Worm (Caenorhabditis elegans): ENCODE results near the gene C23G10.7.
A peak's percentile ranks its signal among the peaks of the same experiment; 100 is the strongest.

Gene C23G10.7

ce11 chrIII:6206161-6206853, 8.1 kb upstream of the C23G10.7 start, which contains the start of the genes sna-3 and rps-3:
TSS of gene sna-3 (minus strand) at chrIII:6206211.
TSS of gene rps-3 (plus strand) at chrIII:6206803.
- peak; percentile 62 for TF ChIP-seq R02D3.7 (tag; optimal IDR thresholded peaks at IDR 0.05)
- no peak for TF ChIP-seq aly-2 (tag; optimal IDR thresholded peaks at IDR 0.05)
- TF ChIP-seq daf-12 (tag; optimal IDR thresholded peaks at IDR 0.05), result no peak
- peak; percentile 84 for TF ChIP-seq lin-15B (tag; optimal IDR thresholded peaks at IDR 0.05)
- peak; percentile 40 for TF ChIP-seq ama-1 (optimal IDR thresholded peaks at IDR 0.05)
- peak; percentile 73 for TF ChIP-seq hmg-11 (tag; optimal IDR thresholded peaks at IDR 0.05)
- TF ChIP-seq nhr-76 (tag; optimal IDR thresholded peaks at IDR 0.05), result no peak
- no peak for TF ChIP-seq nhr-67 (tag; optimal IDR thresholded peaks at IDR 0.05)
- TF ChIP-seq lsy-12 (tag; optimal IDR thresholded peaks at IDR 0.05), result peak; percentile 29
- TF ChIP-seq ceh-28 (tag; optimal IDR thresholded peaks at IDR 0.05), result peak; percentile 57
- TF ChIP-seq egl-27 (tag; optimal IDR thresholded peaks at IDR 0.05), result no peak
- no peak for TF ChIP-seq ceh-9 (tag; optimal IDR thresholded peaks at IDR 0.05)
- TF ChIP-seq nhr-28 (tag; optimal IDR thresholded peaks at IDR 0.05), result no peak
- peak; percentile 47 for TF ChIP-seq elt-2 (tag; optimal IDR thresholded peaks at IDR 0.05)
- TF ChIP-seq nhr-11 (tag; optimal IDR thresholded peaks at IDR 0.05), result peak; percentile 31
- TF ChIP-seq unc-39 (tag; optimal IDR thresholded peaks at IDR 0.05), result no peak
- TF ChIP-seq mml-1 (tag; optimal IDR thresholded peaks at IDR 0.05), result no peak
- TF ChIP-seq eor-1 (tag; optimal IDR thresholded peaks at IDR 0.05), result no peak
- no peak for TF ChIP-seq zag-1 (tag; optimal IDR thresholded peaks at IDR 0.05)
- TF ChIP-seq jun-1 (tag; optimal IDR thresholded peaks at IDR 0.05), result peak; percentile 8
- TF ChIP-seq elt-1 (tag; optimal IDR thresholded peaks at IDR 0.05), result no peak
- TF ChIP-seq ztf-4 (tag; optimal IDR thresholded peaks at IDR 0.05), result no peak
- TF ChIP-seq pqm-1 (tag; optimal IDR thresholded peaks at IDR 0.05), result peak; percentile 65
- peak; percentile 92 for TF ChIP-seq pha-4 (tag; optimal IDR thresholded peaks at IDR 0.05)
- no peak for TF ChIP-seq snpc-4 (tag; optimal IDR thresholded peaks at IDR 0.05)
- no peak for TF ChIP-seq ZK546.5 (tag; optimal IDR thresholded peaks at IDR 0.05)
- no peak for TF ChIP-seq nhr-237 (tag; optimal IDR thresholded peaks at IDR 0.05)
- TF ChIP-seq nhr-25 (tag; optimal IDR thresholded peaks at IDR 0.05), result peak; percentile 83
- no peak for TF ChIP-seq nhr-77 (tag; optimal IDR thresholded peaks at IDR 0.05)
- TF ChIP-seq tbx-2 (tag; optimal IDR thresholded peaks at IDR 0.05), result no peak
- TF ChIP-seq ztf-11 (tag; optimal IDR thresholded peaks at IDR 0.05), result no peak
- TF ChIP-seq nhr-43 (tag; optimal IDR thresholded peaks at IDR 0.05; ENCODE audit: poor library complexity, severe bottlenecking), result peak; percentile 43
- peak; percentile 76 for TF ChIP-seq nhr-23 (tag; optimal IDR thresholded peaks at IDR 0.05)
- TF ChIP-seq fos-1 (tag; optimal IDR thresholded peaks at IDR 0.05), result no peak
- no peak for TF ChIP-seq fkh-2 (tag; optimal IDR thresholded peaks at IDR 0.05)
- TF ChIP-seq egl-5 (tag; optimal IDR thresholded peaks at IDR 0.05), result peak; percentile 34
- TF ChIP-seq lin-39 (tag; optimal IDR thresholded peaks at IDR 0.05), result peak; percentile 63
- TF ChIP-seq ceh-82 (tag; optimal IDR thresholded peaks at IDR 0.05), result no peak
- peak; percentile 90 for TF ChIP-seq nfya-1 (tag; optimal IDR thresholded peaks at IDR 0.05; ENCODE audit: insufficient read depth)
- TF ChIP-seq fkh-10 (GFP tag; optimal IDR thresholded peaks at IDR 0.05), result no peak
- TF ChIP-seq unc-62 (GFP tag; optimal IDR thresholded peaks at IDR 0.05), result no peak
- TF ChIP-seq mdl-1 (tag; optimal IDR thresholded peaks at IDR 0.05), result no peak
- no peak for TF ChIP-seq elt-3 (tag; optimal IDR thresholded peaks at IDR 0.05)
- TF ChIP-seq sea-2 (GFP tag; optimal IDR thresholded peaks at IDR 0.05), result no peak
- no peak for TF ChIP-seq skn-1 (tag; optimal IDR thresholded peaks at IDR 0.05)
- no peak for TF ChIP-seq ceh-16 (tag; optimal IDR thresholded peaks at IDR 0.05)
- TF ChIP-seq nhr-12 (tag; optimal IDR thresholded peaks at IDR 0.05), result no peak
